Fruit fly (Drosophila melanogaster) whole organism, prepupa: ENCODE results near the gene Pka-C1.
A peak's percentile ranks its signal among the peaks of the same experiment; 100 is the strongest.

Experiments used
- CG10631 ChIP-seq: fragments of 200-800 bp; sonication (Bioruptor generic); optimal IDR thresholded peaks from 2 replicates; lab custom pipeline; 2016; ENCODE audit warnings: missing biosample characterization, missing genetic modification characterization
- CG10669 ChIP-seq: fragments of 200-800 bp; sonication (Bioruptor generic); optimal IDR thresholded peaks from 3 replicates; lab custom pipeline; 2018; ENCODE audit warnings: missing biosample characterization, mild to moderate bottlenecking, missing genetic modification characterization, moderate library complexity
- CG1621 ChIP-seq: fragments of 200-800 bp; sonication (Bioruptor generic); optimal IDR thresholded peaks from 3 replicates; lab custom pipeline; 2018; ENCODE audit warnings: missing biosample characterization, mild to moderate bottlenecking, missing genetic modification characterization
- CG6792 ChIP-seq: fragments of 200-800 bp; sonication (Bioruptor generic); optimal IDR thresholded peaks from 3 replicates; lab custom pipeline; 2016; ENCODE audit warnings: missing biosample characterization, missing genetic modification characterization
- CG6854 ChIP-seq: fragments of 200-800 bp; sonication (Bioruptor generic); optimal IDR thresholded peaks from 2 replicates; lab custom pipeline; 2017; ENCODE audit warnings: missing biosample characterization, mild to moderate bottlenecking, missing genetic modification characterization
- CG8632 ChIP-seq: fragments of 200-800 bp; sonication (Bioruptor generic); optimal IDR thresholded peaks from 3 replicates; lab custom pipeline; 2016; ENCODE audit warnings: missing biosample characterization, missing genetic modification characterization
- Eip93F ChIP-seq: fragments of 200-800 bp; sonication (Bioruptor generic); optimal IDR thresholded peaks from 2 replicates; lab custom pipeline; 2016; ENCODE audit warnings: missing biosample characterization, mild to moderate bottlenecking, missing genetic modification characterization
- Hr39 ChIP-seq: fragments of 200-800 bp; sonication (Bioruptor generic); optimal IDR thresholded peaks from 2 replicates; lab custom pipeline; 2016; ENCODE audit warnings: missing biosample characterization, missing genetic modification characterization
- Lpt ChIP-seq: fragments of 200-800 bp; sonication (Bioruptor generic); optimal IDR thresholded peaks from 3 replicates; lab custom pipeline; 2016; ENCODE audit warnings: missing biosample characterization, missing genetic modification characterization

DNA sequence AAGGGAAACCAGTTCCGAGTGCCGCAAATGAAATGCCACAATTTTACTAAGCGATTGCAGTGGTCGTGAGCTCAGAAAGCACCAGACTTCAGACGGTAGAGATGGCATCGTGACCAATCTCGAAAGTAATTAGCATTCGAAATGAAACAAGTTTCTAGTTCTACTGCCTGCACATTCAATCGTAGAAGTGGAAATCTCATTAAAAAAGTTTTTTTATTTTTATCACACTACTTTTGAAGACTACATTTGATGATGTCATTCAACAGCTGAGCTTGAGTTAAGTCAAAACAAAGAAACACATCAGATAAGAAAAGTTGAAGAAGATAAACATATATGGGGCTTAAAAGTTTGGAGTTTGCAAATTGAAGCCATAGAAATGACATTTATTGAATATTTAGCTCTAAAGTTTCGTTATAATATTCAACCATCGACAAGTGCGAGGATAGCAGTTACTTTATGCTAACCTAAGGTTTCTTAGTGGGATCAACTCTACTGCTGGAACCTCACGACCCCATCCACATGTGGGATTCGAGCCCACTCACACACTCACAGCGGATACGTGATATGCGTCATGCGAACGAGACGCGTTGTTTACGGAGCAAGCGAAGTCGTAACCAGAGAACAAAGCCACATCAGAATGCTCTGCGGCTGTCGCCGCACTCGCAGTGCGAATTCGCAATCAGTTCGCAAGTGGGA, 37.1 kb upstream of the Pka-C1 start, which contains the start of gene CG13117:
- TF ChIP-seq CG10669 (GFP tag; lab: Kevin White, UChicago) (peak; percentile 23), CG6792 (peak; percentile 55), CG1621 (tag; lab: Kevin White, UChicago) (no peak), CG8632 (peak; percentile 23), CG6854 (GFP tag; lab: Kevin White, UChicago) (no peak), CG10631 (peak; percentile 28), Hr39 (peak; percentile 48), Eip93F (GFP tag; lab: Kevin White, UChicago) (no peak), Lpt (GFP tag; lab: Kevin White, UChicago) (no peak)
